Worm (Caenorhabditis elegans) whole organism, mixed stage, embryonic: Measurements from ENCODE around the gene ZK896.1.

Experiments
- M03D4.4 ChIP-seq: sonication (generic microtip); optimal IDR thresholded peaks from 2 replicates; lab custom pipeline; 2017; ENCODE audit warnings: mild to moderate bottlenecking, missing genetic modification characterization, missing compliant biosample characterization
- bed-3 ChIP-seq: fragments of 200-800 bp; sonication (Bioruptor generic); optimal IDR thresholded peaks from 3 replicates; lab custom pipeline; 2018; ENCODE audit warnings: mild to moderate bottlenecking, missing genetic modification characterization, moderate library complexity, missing compliant biosample characterization
- blmp-1 ChIP-seq: fragments of 150-350 bp; optimal IDR thresholded peaks from 2 replicates; lab custom pipeline; 2014; ENCODE audit warnings: missing biosample characterization, missing genetic modification characterization
- ceh-39 ChIP-seq: fragments of 150-350 bp; optimal IDR thresholded peaks from 2 replicates; lab custom pipeline; 2014; ENCODE audit warnings: missing biosample characterization, missing genetic modification characterization
- ceh-43 ChIP-seq: fragments of 200-800 bp; sonication (Bioruptor generic); optimal IDR thresholded peaks from 2 replicates; lab custom pipeline; 2018; ENCODE audit warnings: mild to moderate bottlenecking, missing genetic modification characterization, moderate library complexity, missing compliant biosample characterization
- ceh-83 ChIP-seq: fragments of 200-800 bp; sonication (Bioruptor generic); optimal IDR thresholded peaks from 2 replicates; lab custom pipeline; 2018; ENCODE audit warnings: mild to moderate bottlenecking, missing genetic modification characterization, missing compliant biosample characterization
- cnd-1 ChIP-seq: fragments of 200-800 bp; sonication (Bioruptor generic); optimal IDR thresholded peaks from 2 replicates; lab custom pipeline; 2018; ENCODE audit warnings: mild to moderate bottlenecking, missing genetic modification characterization, missing compliant biosample characterization
- drap-1 ChIP-seq: fragments of 200-800 bp; sonication (Bioruptor generic); optimal IDR thresholded peaks from 3 replicates; lab custom pipeline; 2018; ENCODE audit warnings: mild to moderate bottlenecking, missing genetic modification characterization, missing compliant biosample characterization
- elt-1 ChIP-seq: sonication (generic microtip); optimal IDR thresholded peaks from 2 replicates; lab custom pipeline; 2017; ENCODE audit warnings: missing genetic modification characterization, mild to moderate bottlenecking, missing compliant biosample characterization, antibody characterized with exemption, moderate library complexity, borderline replicate concordance; ENCODE audit not compliant: insufficient read depth
- elt-3 ChIP-seq: fragments of 150-350 bp; optimal IDR thresholded peaks from 2 replicates; lab custom pipeline; 2014; ENCODE audit warnings: missing biosample characterization, missing genetic modification characterization
- flh-1 ChIP-seq: fragments of 200-800 bp; sonication (Bioruptor generic); optimal IDR thresholded peaks from 2 replicates; lab custom pipeline; 2018; ENCODE audit warnings: mild to moderate bottlenecking, missing genetic modification characterization, moderate library complexity, missing compliant biosample characterization
- ham-2 ChIP-seq: fragments of 200-800 bp; sonication (Bioruptor generic); optimal IDR thresholded peaks from 2 replicates; lab custom pipeline; 2018; ENCODE audit warnings: mild to moderate bottlenecking, missing genetic modification characterization, missing compliant biosample characterization
- hlh-1 ChIP-seq: fragments of 150-350 bp; optimal IDR thresholded peaks from 2 replicates; lab custom pipeline; 2014; ENCODE audit warnings: missing biosample characterization, missing genetic modification reagents, missing genetic modification characterization
- lin-32 ChIP-seq: fragments of 200-800 bp; sonication (Bioruptor generic); optimal IDR thresholded peaks from 2 replicates; lab custom pipeline; 2018; ENCODE audit warnings: mild to moderate bottlenecking, missing genetic modification characterization, missing compliant biosample characterization
- lsy-2 ChIP-seq: fragments of 150-350 bp; optimal IDR thresholded peaks from 2 replicates; lab custom pipeline; 2014; ENCODE audit warnings: missing biosample characterization, missing genetic modification characterization
- mep-1 ChIP-seq: fragments of 150-350 bp; optimal IDR thresholded peaks from 2 replicates; lab custom pipeline; 2017; ENCODE audit warnings: missing biosample characterization, missing genetic modification reagents, missing genetic modification characterization, inconsistent platforms
- mls-2 ChIP-seq: sonication (generic microtip); optimal IDR thresholded peaks from 2 replicates; lab custom pipeline; 2016; ENCODE audit warnings: mild to moderate bottlenecking, missing genetic modification characterization, moderate library complexity, missing compliant biosample characterization
- nhr-2 ChIP-seq: fragments of 150-350 bp; optimal IDR thresholded peaks from 2 replicates; lab custom pipeline; 2014; ENCODE audit warnings: missing biosample characterization, missing genetic modification characterization
- nhr-237 ChIP-seq: fragments of 150-350 bp; optimal IDR thresholded peaks from 2 replicates; lab custom pipeline; 2014; ENCODE audit warnings: missing biosample characterization, missing genetic modification characterization
- nhr-28 ChIP-seq: fragments of 150-350 bp; optimal IDR thresholded peaks from 2 replicates; lab custom pipeline; 2014; ENCODE audit warnings: missing biosample characterization, missing genetic modification characterization
- nhr-76 ChIP-seq: sonication (generic microtip); optimal IDR thresholded peaks from 2 replicates; lab custom pipeline; 2017; ENCODE audit warnings: missing biosample characterization, missing genetic modification characterization
- pha-4 ChIP-seq: fragments of 150-350 bp; optimal IDR thresholded peaks from 2 replicates; lab custom pipeline; 2018; ENCODE audit warnings: missing biosample characterization, missing genetic modification reagents, missing genetic modification characterization
- sem-2 ChIP-seq: fragments of 200-800 bp; sonication (Bioruptor generic); optimal IDR thresholded peaks from 2 replicates; lab custom pipeline; 2018; ENCODE audit warnings: mild to moderate bottlenecking, missing genetic modification characterization, missing compliant biosample characterization
- snpc-4 ChIP-seq: fragments of 150-350 bp; optimal IDR thresholded peaks from 2 replicates; lab custom pipeline; 2014; ENCODE audit warnings: missing biosample characterization, missing genetic modification characterization
- sptf-1 ChIP-seq: sonication (generic microtip); optimal IDR thresholded peaks from 2 replicates; lab custom pipeline; 2017; ENCODE audit warnings: mild to moderate bottlenecking, missing genetic modification characterization, moderate library complexity, missing compliant biosample characterization
- unc-120 ChIP-seq: sonication (generic microtip); optimal IDR thresholded peaks from 2 replicates; lab custom pipeline; 2017; ENCODE audit warnings: missing genetic modification characterization, missing compliant biosample characterization; ENCODE audit not compliant: poor library complexity, severe bottlenecking
- unc-39 ChIP-seq: fragments of 150-350 bp; optimal IDR thresholded peaks from 2 replicates; lab custom pipeline; 2014; ENCODE audit warnings: missing biosample characterization, missing genetic modification characterization
- unc-62 ChIP-seq: fragments of 150-350 bp; optimal IDR thresholded peaks from 2 replicates; lab custom pipeline; 2014; ENCODE audit warnings: missing biosample characterization, missing genetic modification reagents, missing genetic modification characterization
- zip-8 ChIP-seq: fragments of 150-350 bp; optimal IDR thresholded peaks from 2 replicates; lab custom pipeline; 2014; ENCODE audit warnings: missing biosample characterization, missing genetic modification characterization
- ztf-11 ChIP-seq: fragments of 150-350 bp; optimal IDR thresholded peaks from 2 replicates; lab custom pipeline; 2014; ENCODE audit warnings: missing biosample characterization, missing genetic modification characterization

The ZK896.1 gene

DNA sequence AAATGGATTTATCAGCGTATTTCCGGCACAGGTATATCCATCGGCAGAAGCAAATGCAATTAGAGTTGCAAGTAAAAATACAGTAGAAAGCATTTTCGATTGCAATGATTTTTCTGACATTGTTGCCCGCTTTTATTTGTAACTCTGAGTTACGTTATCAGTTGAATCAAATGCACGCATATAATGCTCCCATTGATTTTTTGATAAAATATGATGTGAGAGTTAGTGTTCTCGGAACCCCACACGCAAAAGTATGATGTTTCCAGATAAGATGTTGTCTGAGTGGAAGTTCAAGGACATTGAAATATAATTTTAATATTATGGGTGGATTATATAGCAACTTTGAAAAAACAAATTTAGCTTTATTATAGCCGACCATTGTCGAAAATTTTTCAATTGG is 36.8 kb upstream of the ZK896.1 start, which contains the start of gene K08D8.5:
TSS of gene K08D8.5 (minus strand) at position 140 of the 400 bp plus-strand sequence.
- TF ChIP-seq unc-62 (GFP tag; lab: Kevin White, UChicago), result no peak
- no peak for TF ChIP-seq drap-1 (GFP tag; lab: Kevin White, UChicago)
- no peak for TF ChIP-seq unc-39 (tag; lab: Kevin White, UChicago)
- TF ChIP-seq M03D4.4, result no peak
- no peak for TF ChIP-seq sptf-1
- no peak for TF ChIP-seq sem-2 (GFP tag; lab: Kevin White, UChicago)
- TF ChIP-seq pha-4 (tag; lab: Kevin White, UChicago), result no peak
- no peak for TF ChIP-seq cnd-1 (tag; lab: Kevin White, UChicago)
- no peak for TF ChIP-seq elt-3
- TF ChIP-seq ztf-11 (tag; lab: Kevin White, UChicago), result no peak
- TF ChIP-seq lin-32 (GFP tag; lab: Kevin White, UChicago), result no peak
- TF ChIP-seq nhr-76 (tag; lab: Kevin White, UChicago), result no peak
- no peak for TF ChIP-seq ceh-39 (tag; lab: Kevin White, UChicago)
- TF ChIP-seq ceh-83, result no peak
- TF ChIP-seq ceh-43, result no peak
- no peak for TF ChIP-seq lsy-2
- no peak for TF ChIP-seq mls-2
- TF ChIP-seq nhr-28 (tag; lab: Kevin White, UChicago), result no peak
- TF ChIP-seq nhr-2 (tag; lab: Kevin White, UChicago), result no peak

DNA sequence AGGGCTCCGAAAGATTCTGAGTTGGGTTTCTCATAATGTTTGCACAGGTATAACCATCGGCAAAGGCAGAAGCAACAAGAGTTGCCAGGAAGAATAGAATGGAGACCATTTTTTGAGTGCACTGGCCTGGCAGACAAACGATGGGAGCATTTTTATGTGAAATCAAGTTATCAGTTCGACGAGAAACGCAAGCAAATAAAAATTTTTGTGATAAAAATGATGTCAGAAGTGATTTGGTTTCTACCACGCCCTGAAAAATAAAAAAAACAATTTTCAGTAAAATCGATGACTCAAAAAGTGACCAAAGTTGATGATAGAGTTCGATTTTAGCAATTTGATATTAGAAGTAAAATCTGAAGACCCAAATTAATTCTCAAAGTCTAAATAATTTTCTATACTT is 34.7 kb upstream of the ZK896.1 start, which contains the start of gene K08D8.4:
TSS of gene K08D8.4 (minus strand) at position 128 of the 400 bp plus-strand sequence.
- TF ChIP-seq nhr-2 (tag; lab: Kevin White, UChicago), result no peak
- TF ChIP-seq flh-1 (GFP tag; lab: Kevin White, UChicago), result no peak
- TF ChIP-seq M03D4.4, result no peak
- no peak for TF ChIP-seq sem-2 (GFP tag; lab: Kevin White, UChicago)
- no peak for TF ChIP-seq lsy-2
- TF ChIP-seq unc-120 (tag; lab: Kevin White, UChicago), result no peak
- no peak for TF ChIP-seq unc-62 (GFP tag; lab: Kevin White, UChicago)
- TF ChIP-seq ceh-43, result no peak

DNA sequence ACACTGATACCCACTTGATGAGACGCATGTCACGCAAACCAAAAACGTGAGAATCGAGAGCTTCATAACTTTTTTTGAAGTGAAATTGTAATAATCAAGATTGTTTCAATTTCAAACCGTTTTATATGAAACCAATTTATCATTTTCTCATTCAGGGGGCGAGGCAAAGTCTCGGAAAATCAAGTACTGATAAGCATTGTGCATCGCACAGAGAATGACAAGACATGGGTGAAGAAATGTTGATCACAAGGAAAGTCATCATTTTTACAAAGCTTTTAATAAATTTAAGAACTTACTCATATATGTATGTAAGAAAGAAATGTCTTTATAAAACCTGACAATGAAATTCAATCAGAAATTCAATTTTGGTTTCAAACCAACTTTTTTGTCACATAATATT is 31.4 kb upstream of the ZK896.1 start, which contains the start of gene K08D8.3:
TSS of gene K08D8.3 (minus strand) at position 131 of the 400 bp plus-strand sequence.
- TF ChIP-seq nhr-237 (tag; lab: Kevin White, UChicago) (no peak), pha-4 (tag; lab: Kevin White, UChicago) (no peak)

DNA sequence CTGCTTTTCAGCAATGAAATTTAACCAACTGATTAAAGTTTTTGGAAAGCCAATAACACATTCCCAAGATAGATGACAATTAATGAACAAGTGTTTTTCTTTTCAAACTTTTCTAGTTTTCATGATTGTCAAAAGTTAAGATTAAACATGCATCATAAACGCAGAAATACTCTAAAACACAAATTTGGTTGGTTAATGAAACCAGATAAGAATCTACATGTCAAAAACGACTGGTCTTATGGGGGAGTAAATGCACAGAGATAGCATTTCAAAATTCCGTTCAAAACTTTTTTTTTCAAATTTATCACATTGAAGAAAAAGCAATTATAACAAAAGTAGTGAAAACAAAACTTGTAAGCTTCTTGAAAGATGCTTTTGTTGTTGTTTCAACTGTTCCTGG is 28.5 kb upstream of the ZK896.1 start:
- no peak for TF ChIP-seq ceh-43

DNA sequence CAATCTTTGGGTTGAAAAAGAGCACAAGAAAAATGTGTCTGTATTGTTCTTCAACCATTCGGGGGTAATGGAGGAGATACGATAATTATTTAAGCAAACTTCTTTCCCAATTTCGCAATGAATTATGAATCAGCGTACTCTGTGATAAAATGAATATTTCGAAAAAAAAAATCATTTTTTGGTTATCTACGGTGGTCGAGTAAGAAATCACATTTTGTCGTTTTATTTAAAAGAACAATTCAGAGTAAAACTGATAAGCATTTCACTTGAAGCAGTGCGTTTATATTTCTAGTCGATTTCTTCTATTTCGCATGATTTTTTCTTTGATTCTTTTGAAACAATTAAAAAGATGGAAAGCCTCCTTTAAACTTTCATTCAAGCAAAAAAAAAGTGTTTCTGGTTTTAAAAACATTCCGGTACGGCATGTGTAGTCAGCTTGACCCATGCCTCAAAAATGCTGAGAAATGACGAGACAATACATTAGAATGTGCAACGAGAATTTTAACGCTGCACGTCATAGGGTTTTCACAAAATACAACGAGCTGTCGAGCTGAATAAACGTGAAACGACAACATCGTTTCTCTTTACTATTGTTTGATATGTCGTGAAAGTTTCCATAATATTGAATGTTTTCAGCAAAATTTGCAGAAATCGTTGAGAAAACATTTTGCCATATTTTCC is 27.4 kb upstream of the ZK896.1 start, which contains the start of gene K08D8.2:
TSS of gene K08D8.2 (plus strand) at position 631 of the 681 bp plus-strand sequence.
- TF ChIP-seq M03D4.4, result no peak
- no peak for TF ChIP-seq snpc-4
- no peak for TF ChIP-seq elt-1 (tag; lab: Kevin White, UChicago)

DNA sequence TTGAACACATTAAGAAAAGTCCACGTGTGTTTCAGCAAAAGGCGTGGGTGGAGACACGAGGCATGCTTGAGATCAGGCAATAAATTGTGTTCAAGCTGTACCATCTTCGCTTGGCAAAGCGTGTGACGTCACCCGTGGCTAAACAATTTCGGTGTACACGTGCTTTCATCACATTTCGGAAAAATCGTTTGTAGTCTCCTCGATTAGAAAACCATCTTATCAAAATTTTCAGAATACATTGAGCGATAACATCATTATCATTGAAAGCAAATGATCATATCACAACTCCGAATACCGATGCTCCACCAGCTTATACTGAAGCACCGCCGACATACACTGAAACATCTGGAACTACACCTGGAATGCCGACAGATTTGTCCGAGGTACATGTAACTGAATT is 26.4 kb upstream of the ZK896.1 start:
- TF ChIP-seq sptf-1, result no peak
- no peak for TF ChIP-seq elt-3
- no peak for TF ChIP-seq elt-1 (tag; lab: Kevin White, UChicago)
- no peak for TF ChIP-seq ham-2
- TF ChIP-seq zip-8 (tag; lab: Kevin White, UChicago), result no peak
- TF ChIP-seq unc-120 (tag; lab: Kevin White, UChicago), result no peak
- no peak for TF ChIP-seq bed-3
- TF ChIP-seq cnd-1 (tag; lab: Kevin White, UChicago), result no peak
- TF ChIP-seq ceh-83, result no peak
- TF ChIP-seq flh-1 (GFP tag; lab: Kevin White, UChicago), result no peak
- TF ChIP-seq mls-2, result no peak
- TF ChIP-seq unc-39 (tag; lab: Kevin White, UChicago), result no peak
- TF ChIP-seq blmp-1 (tag; lab: Kevin White, UChicago), result no peak
- TF ChIP-seq hlh-1 (tag; lab: Kevin White, UChicago), result no peak
- TF ChIP-seq mep-1 (tag; lab: Kevin White, UChicago), result no peak
